Fruit fly (Drosophila melanogaster): ENCODE measurements around the gene CG32590.

- no peak for TF ChIP-seq Mnt (GFP tag; optimal IDR thresholded peaks at IDR 0.05)
- no peak for TF ChIP-seq CG14711 (tag; optimal IDR thresholded peaks at IDR 0.05)
- no peak for TF ChIP-seq Clk (GFP tag; optimal IDR thresholded peaks at IDR 0.05)
- no peak for TF ChIP-seq CG33017 (tag; optimal IDR thresholded peaks at IDR 0.05)
- TF ChIP-seq ovo (GFP tag; optimal IDR thresholded peaks at IDR 0.05): no peak
- TF ChIP-seq CG5204 (GFP tag; optimal IDR thresholded peaks at IDR 0.05): no peak
Measured at dm6 chrX:14885554-14885953, 46.6 kb upstream of the CG32590 start.

All from whole organism, adult.